Fruit fly (Drosophila melanogaster): ENCODE data around the gene CG34026.

CG34026 gene

DNA sequence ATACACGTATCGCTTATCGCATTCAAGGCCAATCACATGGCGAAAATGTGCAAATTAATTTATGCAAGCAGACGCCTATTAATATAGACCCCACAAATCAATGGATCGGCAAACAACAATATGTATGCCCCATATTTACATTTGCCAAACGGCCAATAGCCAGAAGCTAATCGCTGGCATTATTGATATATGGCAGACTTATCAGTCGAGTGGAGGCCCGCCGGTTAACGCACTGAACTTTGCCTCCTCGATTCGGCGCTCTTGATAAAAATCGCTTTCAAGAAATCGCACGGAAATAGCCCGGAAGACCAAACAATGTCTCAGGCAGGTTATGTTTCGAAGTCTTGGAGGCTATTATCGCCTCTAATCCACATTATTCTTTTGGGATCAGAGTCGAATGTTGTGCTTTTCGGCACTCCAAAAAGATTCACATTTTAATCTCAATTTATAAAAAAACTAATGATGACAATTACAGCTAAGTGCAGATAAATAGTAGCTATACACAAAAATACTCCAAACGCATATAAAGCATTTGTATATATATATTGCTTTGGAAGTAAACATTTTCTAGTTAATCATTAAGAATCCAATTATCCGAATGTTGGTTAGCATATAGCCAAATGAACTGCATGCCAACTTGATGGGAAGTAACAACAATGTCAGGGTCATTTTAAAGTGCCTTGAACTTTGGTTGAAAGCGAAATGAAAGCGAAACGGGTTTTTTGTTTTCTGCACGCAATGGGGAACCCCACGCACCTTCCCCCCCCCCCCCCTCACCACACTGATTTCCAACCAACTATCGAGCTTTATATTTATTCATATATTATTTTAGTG is 43.1 kb downstream of the CG34026 start:
- TF ChIP-seq insv (optimal IDR thresholded peaks at IDR 0.05), result no peak
- TF ChIP-seq Myc (optimal IDR thresholded peaks at IDR 0.05), result no peak
- TF ChIP-seq psq (optimal IDR thresholded peaks at IDR 0.05), result no peak
- no peak for TF ChIP-seq h (optimal IDR thresholded peaks at IDR 0.05)
- TF ChIP-seq Sin3A (optimal IDR thresholded peaks at IDR 0.05), result no peak
- no peak for TF ChIP-seq ttk (optimal IDR thresholded peaks at IDR 0.05)

dm6 chrX:9577338-9577644 is 43.7 kb downstream of the CG34026 start:
- TF ChIP-seq ttk (optimal IDR thresholded peaks at IDR 0.05) (no peak), insv (optimal IDR thresholded peaks at IDR 0.05) (no peak), psq (optimal IDR thresholded peaks at IDR 0.05) (no peak), h (optimal IDR thresholded peaks at IDR 0.05) (no peak), Sin3A (optimal IDR thresholded peaks at IDR 0.05) (no peak), Myc (optimal IDR thresholded peaks at IDR 0.05) (no peak)

DNA sequence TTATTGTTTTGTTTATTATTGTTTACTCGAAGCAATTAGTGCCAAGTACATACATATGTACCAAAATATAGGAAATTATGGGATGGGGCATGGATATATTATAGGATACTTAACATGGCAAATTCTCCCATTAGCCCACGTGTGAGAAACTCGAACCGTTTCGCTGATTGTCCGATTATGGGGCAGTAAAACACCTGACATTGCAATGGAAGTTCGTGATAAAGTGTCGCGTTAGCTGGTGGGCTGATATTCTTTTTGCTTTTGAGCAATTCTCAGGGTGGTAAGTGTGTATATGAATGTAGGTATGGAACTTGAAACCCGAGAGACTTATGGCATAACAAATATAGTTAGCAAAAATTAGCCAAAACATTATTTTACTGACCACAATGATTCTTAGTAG is 44.4 kb downstream of the CG34026 start:
- no peak for TF ChIP-seq Myc (optimal IDR thresholded peaks at IDR 0.05)
- TF ChIP-seq h (optimal IDR thresholded peaks at IDR 0.05), result no peak
- TF ChIP-seq Sin3A (optimal IDR thresholded peaks at IDR 0.05), result no peak
- TF ChIP-seq psq (optimal IDR thresholded peaks at IDR 0.05), result no peak
- TF ChIP-seq ttk (optimal IDR thresholded peaks at IDR 0.05), result no peak
- TF ChIP-seq insv (optimal IDR thresholded peaks at IDR 0.05), result no peak

dm6 chrX:9578696-9579509 is 45.3 kb downstream of the CG34026 start:
- TF ChIP-seq insv (optimal IDR thresholded peaks at IDR 0.05), result no peak
- TF ChIP-seq ttk (optimal IDR thresholded peaks at IDR 0.05), result no peak
- no peak for TF ChIP-seq h (optimal IDR thresholded peaks at IDR 0.05)
- no peak for TF ChIP-seq Sin3A (optimal IDR thresholded peaks at IDR 0.05)
- no peak for TF ChIP-seq psq (optimal IDR thresholded peaks at IDR 0.05)
- no peak for TF ChIP-seq Myc (optimal IDR thresholded peaks at IDR 0.05)

DNA sequence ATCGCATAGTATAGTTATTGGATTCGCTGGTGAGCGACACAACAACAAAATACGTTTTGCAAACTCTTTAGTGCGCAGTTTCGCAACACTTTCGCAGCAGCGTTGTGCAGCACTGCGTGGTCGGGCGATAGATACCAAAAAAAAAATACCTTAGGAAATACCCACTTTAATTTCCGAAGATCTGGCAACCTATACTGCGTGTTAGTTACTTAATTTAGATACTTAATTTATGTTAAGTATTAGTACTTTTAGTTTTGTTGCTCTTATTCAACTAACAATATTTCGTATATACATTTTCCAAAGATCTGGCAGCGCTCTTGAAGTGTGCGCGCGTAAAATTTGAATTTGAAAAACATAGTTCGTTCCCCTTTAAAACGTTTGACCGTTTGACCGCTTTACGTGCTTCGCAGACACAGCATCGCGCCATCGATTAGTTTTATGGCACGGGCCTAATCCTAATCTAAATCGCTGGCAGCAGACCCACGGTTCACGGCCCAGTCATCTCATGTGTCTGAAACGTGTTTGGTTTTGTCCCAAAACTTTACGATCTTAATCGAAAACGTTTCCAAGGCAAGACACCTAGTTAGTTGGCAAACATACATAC is 46.4 kb downstream of the CG34026 start, which contains the start of gene LPCAT:
LPCAT (minus strand) TSS at position 70 of the 604 bp plus-strand sequence.
- TF ChIP-seq Myc (optimal IDR thresholded peaks at IDR 0.05) (no peak), Sin3A (optimal IDR thresholded peaks at IDR 0.05) (no peak), h (optimal IDR thresholded peaks at IDR 0.05) (no peak), ttk (optimal IDR thresholded peaks at IDR 0.05) (no peak), psq (optimal IDR thresholded peaks at IDR 0.05) (no peak), insv (optimal IDR thresholded peaks at IDR 0.05) (no peak)

dm6 chrX:9580544-9580943 is 46.9 kb downstream of the CG34026 start:
- TF ChIP-seq Myc (optimal IDR thresholded peaks at IDR 0.05), result no peak
- TF ChIP-seq insv (optimal IDR thresholded peaks at IDR 0.05), result no peak

dm6 chrX:9581869-9582268 is 48.3 kb downstream of the CG34026 start:
- TF ChIP-seq psq (optimal IDR thresholded peaks at IDR 0.05), result no peak
- TF ChIP-seq Sin3A (optimal IDR thresholded peaks at IDR 0.05), result no peak
- TF ChIP-seq insv (optimal IDR thresholded peaks at IDR 0.05), result no peak
- no peak for TF ChIP-seq h (optimal IDR thresholded peaks at IDR 0.05)
- no peak for TF ChIP-seq Myc (optimal IDR thresholded peaks at IDR 0.05)
- TF ChIP-seq ttk (optimal IDR thresholded peaks at IDR 0.05), result no peak

dm6 chrX:9582659-9583317 is 49.2 kb downstream of the CG34026 start:
- TF ChIP-seq psq (optimal IDR thresholded peaks at IDR 0.05) (no peak), insv (optimal IDR thresholded peaks at IDR 0.05) (no peak)

DNA sequence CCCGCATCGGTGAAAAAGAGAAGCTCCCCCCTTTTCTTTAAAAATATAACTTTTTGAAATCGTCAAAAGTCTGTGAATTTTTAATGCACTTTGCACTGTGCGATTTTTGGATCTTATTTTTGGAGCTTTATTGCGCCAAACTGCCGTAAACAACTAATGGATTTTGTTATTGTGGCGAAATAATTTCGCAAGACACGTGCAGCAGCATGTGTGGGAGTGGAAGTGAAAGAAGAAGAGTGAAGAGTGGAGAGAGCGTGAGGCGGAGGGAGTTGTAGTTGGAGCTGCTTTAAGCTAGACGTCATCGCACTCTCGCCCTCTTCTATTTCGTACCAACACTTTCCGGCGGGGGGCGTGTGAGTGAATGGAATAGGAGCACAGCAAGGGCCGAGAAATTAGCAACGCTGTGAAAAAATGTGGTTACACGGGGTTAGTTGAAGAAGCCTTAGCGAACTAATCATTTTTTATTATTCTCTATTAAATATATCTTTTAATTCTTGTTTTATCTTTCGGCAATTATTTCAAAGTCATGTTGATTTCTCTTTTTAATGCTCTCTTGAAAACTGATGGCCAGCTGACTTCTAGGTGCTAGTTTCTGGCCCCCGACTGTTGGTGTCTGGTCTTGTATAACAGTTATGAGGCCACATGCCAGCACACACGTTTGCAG is 50.0 kb downstream of the CG34026 start:
- TF ChIP-seq Sin3A (optimal IDR thresholded peaks at IDR 0.05) (no peak), psq (optimal IDR thresholded peaks at IDR 0.05) (no peak), h (optimal IDR thresholded peaks at IDR 0.05) (no peak), Myc (optimal IDR thresholded peaks at IDR 0.05) (no peak), ttk (optimal IDR thresholded peaks at IDR 0.05) (no peak), insv (optimal IDR thresholded peaks at IDR 0.05) (no peak)

Measured in Kc167 (cell line).